Worm (Caenorhabditis elegans) whole organism, young adult: ENCODE measurements around the gene C54C6.11.

Source experiments
- Y67H2A.10 ChIP-seq: fragments of 200-800 bp; sonication (Bioruptor generic); conservative IDR thresholded peaks from 2 replicates; pipeline ENCODE4 v1.3.6; 2022; ENCODE audit warnings: missing genetic modification reagents, missing genetic modification characterization, missing compliant biosample characterization
- bed-1 ChIP-seq: fragments of 200-800 bp; sonication (Bioruptor generic); IDR thresholded peaks from 2 replicates; pipeline ENCODE4 v1.3.6; 2022; ENCODE audit warnings: missing genetic modification reagents, missing genetic modification characterization, missing compliant biosample characterization
- ccch-3 ChIP-seq: fragments of 200-800 bp; sonication (Bioruptor generic); optimal IDR thresholded peaks from 2 replicates; lab custom pipeline; 2018; ENCODE audit warnings: mild to moderate bottlenecking, missing genetic modification characterization, missing compliant biosample characterization
- gei-17 ChIP-seq: fragments of 200-800 bp; sonication (Bioruptor generic); optimal IDR thresholded peaks from 2 replicates; lab custom pipeline; 2018; ENCODE audit warnings: mild to moderate bottlenecking, missing genetic modification characterization, missing compliant biosample characterization
- lsy-27 ChIP-seq: sonication (generic microtip); optimal IDR thresholded peaks from 2 replicates; lab custom pipeline; 2017; ENCODE audit warnings: missing genetic modification characterization, mild to moderate bottlenecking, missing compliant biosample characterization, antibody characterized with exemption, missing genotype, borderline replicate concordance; ENCODE audit not compliant: insufficient read depth
- unc-62 ChIP-seq: fragments of 150-350 bp; optimal IDR thresholded peaks from 2 replicates; lab custom pipeline; 2014; ENCODE audit warnings: missing biosample characterization, missing genetic modification reagents, missing genetic modification characterization
- xnd-1 ChIP-seq: sonication (generic microtip); optimal IDR thresholded peaks from 2 replicates; lab custom pipeline; 2016; ENCODE audit warnings: missing genotype, missing genetic modification reagents, missing genetic modification characterization, missing compliant biosample characterization

ce11 chrIII:3509908-3510307 is 38.2 kb upstream of the C54C6.11 start, which contains the start of the genes M01F1.4 and mrpl-35:
- TF ChIP-seq xnd-1 (tag; lab: Kevin White, UChicago) = no peak
- TF ChIP-seq ccch-3 = no peak
- TF ChIP-seq gei-17 (GFP tag; lab: Kevin White, UChicago) = no peak
- TF ChIP-seq lsy-27 (tag; lab: Kevin White, UChicago) = no peak
- no peak for TF ChIP-seq Y67H2A.10
- TF ChIP-seq bed-1 (GFP tag; lab: Robert Waterston, UW) = no peak
- TF ChIP-seq unc-62 (GFP tag; lab: Kevin White, UChicago) = no peak
